Fruit fly (Drosophila melanogaster) whole organism, embryonic: ENCODE results near the gene MAGE.
A peak's percentile ranks its signal among the peaks of the same experiment; 100 is the strongest.

Source experiments
- Abd-B ChIP-seq: fragments of 200-800 bp; sonication (Bioruptor generic); optimal IDR thresholded peaks from 2 replicates; lab custom pipeline; 2018; ENCODE audit warnings: missing biosample characterization, mild to moderate bottlenecking, missing genetic modification characterization, moderate library complexity
- Ada2b ChIP-seq: fragments of 200-800 bp; sonication (Bioruptor generic); IDR thresholded peaks from 2 replicates; pipeline ENCODE4 v1.3.6; 2022; ENCODE audit warnings: missing biosample characterization, missing genetic modification characterization
- Atf6 ChIP-seq: fragments of 200-800 bp; sonication (Bioruptor generic); IDR thresholded peaks from 2 replicates; pipeline ENCODE4 v1.3.6; 2022; ENCODE audit warnings: missing biosample characterization, missing genetic modification characterization
- CG12236 ChIP-seq: fragments of 200-800 bp; sonication (Bioruptor generic); optimal IDR thresholded peaks from 2 replicates; lab custom pipeline; 2016; ENCODE audit warnings: missing biosample characterization, missing genetic modification characterization
- CG12744 ChIP-seq: fragments of 200-800 bp; sonication (Bioruptor generic); optimal IDR thresholded peaks from 2 replicates; lab custom pipeline; 2016; ENCODE audit warnings: missing biosample characterization, missing genetic modification characterization
- CG12769 ChIP-seq: fragments of 200-800 bp; sonication (Bioruptor generic); optimal IDR thresholded peaks from 2 replicates; lab custom pipeline; 2019; ENCODE audit warnings: missing biosample characterization, mild to moderate bottlenecking, missing genetic modification characterization, moderate library complexity
- CG13424 ChIP-seq: fragments of 200-800 bp; sonication (Bioruptor generic); optimal IDR thresholded peaks from 2 replicates; lab custom pipeline; 2019; ENCODE audit warnings: missing biosample characterization, mild to moderate bottlenecking, missing genetic modification characterization, moderate library complexity
- CG14710 ChIP-seq: fragments of 200-800 bp; sonication (Bioruptor generic); optimal IDR thresholded peaks from 3 replicates; lab custom pipeline; 2019; ENCODE audit warnings: missing biosample characterization, mild to moderate bottlenecking, missing genetic modification characterization, moderate library complexity
- CG15269 ChIP-seq: fragments of 200-800 bp; sonication (Bioruptor generic); optimal IDR thresholded peaks from 2 replicates; lab custom pipeline; 2018; ENCODE audit warnings: missing biosample characterization, mild to moderate bottlenecking, missing genetic modification characterization, moderate library complexity
- CG30020 ChIP-seq: fragments of 200-800 bp; optimal IDR thresholded peaks from 2 replicates; lab custom pipeline; 2019; ENCODE audit warnings: missing biosample characterization, mild to moderate bottlenecking, missing genetic modification characterization, moderate library complexity
- CG3726 ChIP-seq: fragments of 200-800 bp; sonication (Bioruptor generic); IDR thresholded peaks from 3 replicates; pipeline ENCODE4, ENCODE4 v1.3.6; 2022; ENCODE audit warnings: missing biosample characterization, missing genetic modification characterization
- CG4617 ChIP-seq: fragments of 200-800 bp; sonication (Bioruptor generic); optimal IDR thresholded peaks from 3 replicates; lab custom pipeline; 2016; ENCODE audit warnings: missing biosample characterization, missing genetic modification characterization, borderline replicate concordance
- CG6791 ChIP-seq: fragments of 200-800 bp; sonication (Bioruptor generic); IDR thresholded peaks from 3 replicates; pipeline ENCODE4 v1.3.6; 2022; ENCODE audit warnings: missing biosample characterization, missing genetic modification characterization; ENCODE audit not compliant: partially characterized antibody
- CG7271 ChIP-seq: fragments of 200-800 bp; sonication (Bioruptor generic); optimal IDR thresholded peaks from 2 replicates; lab custom pipeline; 2018; ENCODE audit warnings: missing biosample characterization, mild to moderate bottlenecking, missing genetic modification characterization, moderate library complexity
- CG8388 ChIP-seq: fragments of 200-800 bp; sonication (Bioruptor generic); optimal IDR thresholded peaks from 2 replicates; lab custom pipeline; 2019; ENCODE audit warnings: missing biosample characterization, mild to moderate bottlenecking, missing genetic modification characterization, moderate library complexity
- CG9932 ChIP-seq: fragments of 200-800 bp; sonication (Bioruptor generic); IDR thresholded peaks from 2 replicates; pipeline ENCODE4 v1.3.6; 2022; ENCODE audit warnings: missing biosample characterization, missing genetic modification characterization
- D19A ChIP-seq: fragments of 200-800 bp; optimal IDR thresholded peaks from 3 replicates; lab custom pipeline; 2019; ENCODE audit warnings: missing biosample characterization, mild to moderate bottlenecking, missing genetic modification characterization, moderate library complexity
- Dek ChIP-seq: fragments of 200-800 bp; sonication (Bioruptor generic); optimal IDR thresholded peaks from 3 replicates; lab custom pipeline; 2019; ENCODE audit warnings: missing biosample characterization, mild to moderate bottlenecking, missing genetic modification characterization, moderate library complexity
- Eip74EF ChIP-seq, 2 experiments: fragments of 200-800 bp in 1 of 2; fragments of >200 bp in 1 of 2; sonication (Bioruptor generic) in 1 of 2; optimal IDR thresholded peaks; 2 replicates each; lab custom pipeline; 2017 to 2019; ENCODE audit warnings: missing biosample characterization in 2 of 2, missing genetic modification characterization in 2 of 2, mild to moderate bottlenecking in 1 of 2, moderate library complexity in 1 of 2
- PHDP ChIP-seq: fragments of 200-800 bp; sonication (Bioruptor generic); optimal IDR thresholded peaks from 3 replicates; lab custom pipeline; 2018; ENCODE audit warnings: missing biosample characterization, mild to moderate bottlenecking, missing genetic modification characterization, moderate library complexity
- Rx ChIP-seq: fragments of 200-800 bp; sonication (Bioruptor generic); IDR thresholded peaks from 2 replicates; pipeline ENCODE4 v1.3.6; 2022; ENCODE audit warnings: missing biosample characterization, missing genetic modification characterization
- Six4 ChIP-seq: fragments of 200-800 bp; sonication (Bioruptor generic); optimal IDR thresholded peaks from 2 replicates; lab custom pipeline; 2016; ENCODE audit warnings: missing biosample characterization, missing genetic modification characterization
- Sox102F ChIP-seq: fragments of 200-800 bp; sonication (Bioruptor generic); optimal IDR thresholded peaks from 2 replicates; lab custom pipeline; 2018; ENCODE audit warnings: missing biosample characterization, mild to moderate bottlenecking, missing genetic modification characterization, moderate library complexity
- Sry-δ ChIP-seq: fragments of 200-800 bp; sonication (Bioruptor generic); optimal IDR thresholded peaks from 2 replicates; lab custom pipeline; 2016; ENCODE audit warnings: missing biosample characterization, missing genetic modification characterization
- Vsx1 ChIP-seq: fragments of 200-800 bp; sonication (Bioruptor generic); optimal IDR thresholded peaks from 2 replicates; lab custom pipeline; 2017; ENCODE audit warnings: missing biosample characterization, mild to moderate bottlenecking, missing genetic modification characterization, missing genetic modification reagents
- Xbp1 ChIP-seq: fragments of 200-800 bp; sonication (Bioruptor generic); optimal IDR thresholded peaks from 3 replicates; lab custom pipeline; 2016; ENCODE audit warnings: missing biosample characterization, mild to moderate bottlenecking, missing genetic modification characterization
- Xrp1 ChIP-seq: fragments of 200-800 bp; sonication (Bioruptor generic); IDR thresholded peaks from 2 replicates; pipeline ENCODE4 v1.3.6; 2022; ENCODE audit warnings: missing biosample characterization, missing genetic modification characterization
- ash1 ChIP-seq: fragments of 200-800 bp; sonication (Bioruptor generic); optimal IDR thresholded peaks from 2 replicates; lab custom pipeline; 2018; ENCODE audit warnings: missing biosample characterization, mild to moderate bottlenecking, missing genetic modification characterization
- bowl ChIP-seq: fragments of 200-800 bp; sonication (Bioruptor generic); IDR thresholded peaks from 2 replicates; pipeline ENCODE4 v1.3.6; 2022; ENCODE audit warnings: missing biosample characterization, missing genetic modification characterization
- chinmo ChIP-seq: fragments of 200-800 bp; sonication (Bioruptor generic); IDR thresholded peaks from 4 replicates; pipeline ENCODE4 v1.3.6; 2022; ENCODE audit warnings: missing biosample characterization, missing genetic modification characterization; ENCODE audit not compliant: partially characterized antibody
- crol ChIP-seq: fragments of 200-800 bp; sonication (Bioruptor generic); IDR thresholded peaks from 2 replicates; pipeline ENCODE4 v1.3.6; 2022; ENCODE audit warnings: missing biosample characterization, missing genetic modification characterization
- dmrt11E ChIP-seq: fragments of 200-800 bp; sonication (Bioruptor generic); optimal IDR thresholded peaks from 3 replicates; lab custom pipeline; 2018; ENCODE audit warnings: missing biosample characterization, mild to moderate bottlenecking, missing genetic modification characterization, moderate library complexity
- dmrt99B ChIP-seq: fragments of 200-800 bp; sonication (Bioruptor generic); optimal IDR thresholded peaks from 2 replicates; lab custom pipeline; 2018; ENCODE audit warnings: missing biosample characterization, mild to moderate bottlenecking, missing genetic modification characterization, moderate library complexity
- gsb-n ChIP-seq: fragments of 200-800 bp; sonication (Bioruptor generic); optimal IDR thresholded peaks from 3 replicates; lab custom pipeline; 2018; ENCODE audit warnings: missing biosample characterization, mild to moderate bottlenecking, missing genetic modification characterization
- insv ChIP-seq, 2 experiments: fragments of 200-800 bp; sonication (Bioruptor generic); optimal IDR thresholded peaks; 3 replicates each; lab custom pipeline; 2016 to 2018; ENCODE audit warnings: missing biosample characterization in 2 of 2, missing genetic modification characterization in 2 of 2
- jumu ChIP-seq: fragments of 200-800 bp; sonication (Bioruptor generic); optimal IDR thresholded peaks from 3 replicates; lab custom pipeline; 2016; ENCODE audit warnings: missing biosample characterization, missing genetic modification characterization
- kni ChIP-seq: fragments of 200-800 bp; sonication (Bioruptor generic); optimal IDR thresholded peaks from 3 replicates; lab custom pipeline; 2017; ENCODE audit warnings: mild to moderate bottlenecking, missing biosample characterization, missing genetic modification reagents, missing genetic modification characterization
- lab ChIP-seq: fragments of 200-800 bp; sonication (Bioruptor generic); optimal IDR thresholded peaks from 3 replicates; lab custom pipeline; 2017; ENCODE audit warnings: missing biosample characterization, missing genetic modification characterization, mild to moderate bottlenecking, moderate library complexity, missing genetic modification reagents
- oc ChIP-seq: fragments of 200-800 bp; sonication (Bioruptor generic); optimal IDR thresholded peaks from 2 replicates; lab custom pipeline; 2018; ENCODE audit warnings: missing biosample characterization, mild to moderate bottlenecking, missing genetic modification characterization, moderate library complexity
- onecut ChIP-seq: fragments of 200-800 bp; sonication (Bioruptor generic); IDR thresholded peaks from 2 replicates; pipeline ENCODE4 v1.3.6; 2022; ENCODE audit warnings: missing biosample characterization, missing genetic modification characterization
- phol ChIP-seq: fragments of 200-800 bp; sonication (Bioruptor generic); optimal IDR thresholded peaks from 3 replicates; lab custom pipeline; 2018; ENCODE audit warnings: missing biosample characterization, mild to moderate bottlenecking, missing genetic modification characterization, moderate library complexity
- prd ChIP-seq, 3 experiments: fragments of >200 bp in 2 of 3; fragments of 200-800 bp in 1 of 3; sonication (Bioruptor generic) in 1 of 3; optimal IDR thresholded peaks in 2 of 3; IDR thresholded peaks in 1 of 3; 2 replicates in 2 of 3; 3 replicates in 1 of 3; pipeline versions ENCODE4 v1.3.6 to Lab custom; 2017 to 2022; ENCODE audit warnings: missing biosample characterization in 1 of 3, missing genetic modification characterization in 1 of 3
- row ChIP-seq: fragments of 200-800 bp; sonication (Bioruptor generic); IDR thresholded peaks from 3 replicates; pipeline ENCODE4 v1.3.6; 2022; ENCODE audit warnings: missing biosample characterization, missing genetic modification characterization
- sens ChIP-seq: fragments of 200-800 bp; sonication (Bioruptor generic); peaks from one replicate; lab custom pipeline; 2016; ENCODE audit warnings: missing biosample characterization, missing genetic modification characterization
- slp2 ChIP-seq: fragments of 200-800 bp; sonication (Bioruptor generic); optimal IDR thresholded peaks from 2 replicates; lab custom pipeline; 2016; ENCODE audit warnings: missing biosample characterization, missing genetic modification characterization
- sr ChIP-seq: fragments of 200-800 bp; sonication (Bioruptor generic); IDR thresholded peaks from 3 replicates; pipeline ENCODE4 v1.3.6; 2022; ENCODE audit warnings: missing biosample characterization, missing genetic modification characterization
- tin ChIP-seq: fragments of 200-800 bp; sonication (Bioruptor generic); optimal IDR thresholded peaks from 3 replicates; lab custom pipeline; 2016; ENCODE audit warnings: missing biosample characterization, missing genetic modification characterization
- vvl ChIP-seq: fragments of 200-800 bp; sonication (Bioruptor generic); IDR thresholded peaks from 2 replicates; pipeline ENCODE4 v1.3.6; 2022; ENCODE audit warnings: missing biosample characterization, missing genetic modification characterization
- zen2 ChIP-seq: fragments of 200-800 bp; sonication (Bioruptor generic); IDR thresholded peaks from 3 replicates; pipeline ENCODE4 v1.3.6; 2022; ENCODE audit warnings: missing biosample characterization, missing genetic modification characterization; ENCODE audit not compliant: partially characterized antibody

The MAGE gene

dm6 chr3R:7171384-7172099 lies 16.6 kb upstream of the MAGE start (continued):
- TF ChIP-seq Abd-B (GFP tag; lab: Kevin White, UChicago): no peak
- no peak for TF ChIP-seq CG7271 (tag; lab: Kevin White, UChicago)
- TF ChIP-seq D19A (tag; lab: Kevin White, UChicago): peak; percentile 59
- TF ChIP-seq CG12744: no peak
- no peak for TF ChIP-seq jumu (GFP tag; lab: Kevin White, UChicago)
- peak; percentile 2 for TF ChIP-seq tin (GFP tag; lab: Kevin White, UChicago)
- peak; percentile 59 for TF ChIP-seq dmrt11E
- peak; percentile 18 for TF ChIP-seq CG13424
- TF ChIP-seq CG4617 (GFP tag; lab: Kevin White, UChicago): no peak
- TF ChIP-seq phol (tag; lab: Kevin White, UChicago): peak; percentile 19
- no peak for TF ChIP-seq CG30020 (tag; lab: Kevin White, UChicago)
- TF ChIP-seq onecut: no peak
- no peak for TF ChIP-seq prd (optimal IDR thresholded peaks at IDR 0.05; lab: Kevin White, UChicago)
- TF ChIP-seq prd (GFP tag; IDR thresholded peaks at IDR 0.05; lab: Robert Waterston, UW): peak; percentile 18; the same call in 1 of the 3 replicates
- no peak for TF ChIP-seq zen2
- peak; percentile 5 for TF ChIP-seq Xbp1 (GFP tag; lab: Kevin White, UChicago)
- no peak for TF ChIP-seq CG9932 (GFP tag; lab: Robert Waterston, UW)
- no peak for TF ChIP-seq CG14710 (tag; lab: Kevin White, UChicago)
- TF ChIP-seq CG6791 (GFP tag; lab: Robert Waterston, UW): no peak
- peak; percentile 30 for TF ChIP-seq Sox102F (GFP tag; lab: Kevin White, UChicago)
- peak; percentile 0 for TF ChIP-seq dmrt99B
- no peak for TF ChIP-seq ash1 (GFP tag; lab: Kevin White, UChicago)
- TF ChIP-seq insv (GFP tag; optimal IDR thresholded peaks at IDR 0.05; lab: Kevin White, UChicago): no peak
- no peak for TF ChIP-seq Atf6 (GFP tag; lab: Robert Waterston, UW)
- no peak for TF ChIP-seq PHDP (tag; lab: Kevin White, UChicago)
- TF ChIP-seq lab (GFP tag; lab: Kevin White, UChicago): no peak
- no peak for TF ChIP-seq CG3726 (GFP tag; lab: Robert Waterston, UW)
- no peak for TF ChIP-seq bowl (GFP tag; lab: Robert Waterston, UW)
- 0 out of 2 replicates have a peak, but pooled peaks have one; percentile 23 for TF ChIP-seq vvl
- TF ChIP-seq CG12236 (GFP tag; lab: Kevin White, UChicago): no peak
- TF ChIP-seq Vsx1: no peak
- peak; percentile 33; the same call in 1 of the 3 replicates for TF ChIP-seq row (GFP tag; lab: Robert Waterston, UW)
- peak; percentile 43; the same call in 1 of the 2 replicates for TF ChIP-seq Xrp1 (GFP tag; lab: Robert Waterston, UW)
- TF ChIP-seq gsb-n (tag; lab: Kevin White, UChicago): peak; percentile 22

- TF ChIP-seq Ada2b (GFP tag; lab: Robert Waterston, UW) (no peak), Dek (no peak), kni (peak; percentile 84), CG8388 (GFP tag; lab: Kevin White, UChicago) (no peak), Six4 (GFP tag; lab: Kevin White, UChicago) (no peak), slp2 (GFP tag; lab: Kevin White, UChicago) (no peak), chinmo (GFP tag; lab: Robert Waterston, UW) (0 out of 4 replicates have a peak, but pooled peaks have one; percentile 46), crol (GFP tag; lab: Robert Waterston, UW) (peak; percentile 29; the same call in 1 of the 2 replicates), oc (tag; lab: Kevin White, UChicago) (peak; percentile 8), Sry-δ (GFP tag; lab: Kevin White, UChicago) (no peak), sens (GFP tag; lab: Kevin White, UChicago) (peak; percentile 19), Eip74EF (GFP tag; optimal IDR thresholded peaks at IDR 0.05; lab: Kevin White, UChicago) (peak in 1 of 2 experiments; percentile 79), Rx (peak; percentile 5; the same call in 1 of the 2 replicates), sr (0 out of 3 replicates have a peak, but pooled peaks have one; percentile 45), CG15269 (peak; percentile 12), CG12769 (tag; lab: Kevin White, UChicago) (peak; percentile 16)
These were observed 14.9 kb upstream of the MAGE start for dm6 chr3R:7169927-7170326.
